Worm (Caenorhabditis elegans): Measurements from ENCODE around the gene ubc-23.

Gene ubc-23

DNA sequence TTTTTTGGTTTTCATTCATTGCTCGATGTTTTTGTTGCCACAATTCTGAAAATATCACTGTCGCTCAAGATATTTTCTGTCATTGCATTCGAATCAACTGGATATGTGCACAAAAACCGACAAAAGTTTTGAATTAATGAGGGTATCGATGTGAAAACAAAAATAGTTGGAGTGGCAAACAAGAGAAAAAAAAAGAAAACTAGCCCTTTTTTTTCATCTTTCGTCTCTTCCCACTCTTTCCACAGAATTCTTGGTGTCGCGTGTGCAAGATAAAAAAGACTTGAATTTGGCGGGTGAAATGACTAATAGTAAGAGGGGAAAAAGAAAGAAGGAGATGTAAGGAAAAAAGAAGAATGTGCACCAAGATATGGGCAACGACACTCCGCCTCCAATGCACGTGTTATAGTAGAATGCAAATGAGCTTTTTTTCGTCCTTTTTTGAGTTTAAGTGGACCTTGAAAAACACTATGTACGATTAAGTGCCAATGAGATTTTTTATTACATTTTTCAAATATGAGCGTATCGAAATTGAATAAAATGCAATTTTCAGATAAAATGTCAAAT lies 25.1 kb downstream of the ubc-23 start, which contains the start of the genes ubc-22 and ubc-21:
Gene ubc-22, minus strand, starts transcription at position 51 of the 564 bp plus-strand sequence.
Gene ubc-21, plus strand, starts transcription at position 514 of the 564 bp plus-strand sequence.
- TF ChIP-seq W03F9.2 (tag; optimal IDR thresholded peaks at IDR 0.05) (no peak), dao-5 (tag; optimal IDR thresholded peaks at IDR 0.05) (no peak), him-1 (tag; optimal IDR thresholded peaks at IDR 0.05) (no peak)

- TF ChIP-seq dao-5 (tag; optimal IDR thresholded peaks at IDR 0.05), result no peak
- TF ChIP-seq W03F9.2 (tag; optimal IDR thresholded peaks at IDR 0.05), result no peak
- no peak for TF ChIP-seq him-1 (tag; optimal IDR thresholded peaks at IDR 0.05)
These were observed 30.7 kb downstream of the ubc-23 start, which contains the start of gene C06E2.1 for ce11 chrX:8874748-8875147. C06E2.1 (minus strand) TSS chrX:8874848.

DNA sequence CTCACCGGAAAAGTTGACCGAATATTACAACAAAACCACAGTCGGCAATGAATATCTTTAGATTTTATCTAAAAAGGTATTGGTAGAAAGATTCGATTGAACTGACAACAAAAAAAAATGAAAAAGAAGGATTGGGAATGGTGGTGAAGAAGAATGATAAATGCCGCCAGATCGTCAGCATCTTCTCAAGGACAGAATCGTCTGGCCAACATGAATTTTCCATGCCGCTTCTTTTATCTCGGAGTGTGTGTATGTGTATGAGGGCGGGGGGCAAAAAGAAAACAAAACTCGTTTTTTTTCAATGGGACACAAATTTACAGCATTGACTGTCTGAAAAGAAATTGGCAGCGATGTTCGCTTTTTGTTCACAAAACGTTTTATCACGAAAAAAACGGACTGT lies 31.8 kb downstream of the ubc-23 start:
- TF ChIP-seq W03F9.2 (tag; optimal IDR thresholded peaks at IDR 0.05) (no peak), dao-5 (tag; optimal IDR thresholded peaks at IDR 0.05) (no peak), him-1 (tag; optimal IDR thresholded peaks at IDR 0.05) (no peak)

- TF ChIP-seq W03F9.2 (tag; optimal IDR thresholded peaks at IDR 0.05) (no peak), dao-5 (tag; optimal IDR thresholded peaks at IDR 0.05) (no peak), him-1 (tag; optimal IDR thresholded peaks at IDR 0.05) (no peak)
These were observed 33.1 kb downstream of the ubc-23 start for ce11 chrX:8877162-8877561.

- no peak for TF ChIP-seq him-1 (tag; optimal IDR thresholded peaks at IDR 0.05)
These were observed 34.6 kb downstream of the ubc-23 start for ce11 chrX:8878709-8879108.

DNA sequence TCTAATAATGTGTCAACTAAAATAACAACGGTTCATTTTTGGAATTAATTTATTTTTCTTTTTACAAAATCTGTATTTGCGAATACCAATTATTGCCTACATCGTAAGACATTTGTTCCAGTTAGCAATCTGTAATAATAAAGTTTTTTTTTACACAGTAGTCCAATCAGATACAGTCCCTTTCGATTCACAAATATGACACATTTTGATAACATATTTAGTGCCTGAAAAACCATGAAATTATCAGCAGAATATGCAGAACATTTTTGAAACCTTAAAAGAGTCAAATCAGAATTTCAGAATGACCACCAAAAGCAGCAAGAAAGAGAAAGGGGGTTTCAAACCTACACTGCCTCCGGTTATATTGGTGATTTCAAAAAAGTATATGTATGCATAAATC lies 35.3 kb downstream of the ubc-23 start, which contains the start of gene C06E2.2:
Gene C06E2.2, plus strand, starts transcription at position 301 of the 400 bp plus-strand sequence.
- TF ChIP-seq him-1 (tag; optimal IDR thresholded peaks at IDR 0.05) (no peak), dao-5 (tag; optimal IDR thresholded peaks at IDR 0.05) (no peak), W03F9.2 (tag; optimal IDR thresholded peaks at IDR 0.05) (no peak)

DNA sequence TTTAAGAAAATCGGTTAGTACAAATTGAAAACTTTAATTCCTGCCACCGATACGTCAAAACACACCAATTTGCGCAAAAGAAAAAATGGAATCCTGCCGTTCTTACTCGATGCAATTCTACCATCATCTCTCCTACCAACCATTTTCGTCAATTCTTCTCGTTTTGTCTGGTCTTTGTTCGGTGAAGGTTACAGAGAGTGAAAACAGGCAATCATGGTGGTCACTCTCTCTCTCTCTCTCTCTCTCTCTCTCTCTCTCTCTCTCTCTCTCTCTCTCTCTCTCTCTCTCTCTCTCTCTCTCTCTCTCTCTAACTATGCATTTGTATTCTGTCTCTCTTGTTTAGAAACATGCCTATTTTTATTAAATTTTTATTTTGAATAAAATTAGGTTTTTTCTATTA lies 38.1 kb downstream of the ubc-23 start:
- no peak for TF ChIP-seq him-1 (tag; optimal IDR thresholded peaks at IDR 0.05)
- TF ChIP-seq W03F9.2 (tag; optimal IDR thresholded peaks at IDR 0.05), result no peak
- TF ChIP-seq dao-5 (tag; optimal IDR thresholded peaks at IDR 0.05), result no peak

- TF ChIP-seq him-1 (tag; optimal IDR thresholded peaks at IDR 0.05) (no peak), dao-5 (tag; optimal IDR thresholded peaks at IDR 0.05) (no peak), W03F9.2 (tag; optimal IDR thresholded peaks at IDR 0.05) (no peak)
These were observed 44.7 kb downstream of the ubc-23 start for ce11 chrX:8888835-8889234.

DNA sequence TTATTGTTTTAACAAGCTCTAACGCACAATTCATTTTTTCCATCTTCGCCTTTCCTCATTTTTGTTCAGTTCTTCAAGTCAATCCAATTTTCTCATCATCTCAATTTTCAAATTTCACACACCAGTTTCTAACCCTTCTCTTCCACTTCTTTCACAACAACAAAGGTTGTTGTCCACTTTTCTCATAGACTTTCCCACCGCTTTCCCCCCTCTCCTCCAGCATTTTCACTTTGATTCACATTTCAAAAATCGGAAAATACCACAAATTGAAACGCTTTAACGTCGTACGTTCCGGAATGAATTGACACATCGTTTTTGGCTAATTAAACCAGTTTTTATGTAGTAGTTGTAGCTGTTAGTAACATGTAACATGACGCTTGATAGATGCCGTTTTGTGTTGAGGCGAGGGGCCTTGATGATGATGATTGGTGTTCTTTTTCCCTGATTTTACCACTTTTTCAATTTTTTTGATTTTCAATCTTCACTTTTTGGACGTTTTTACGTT lies 46.2 kb downstream of the ubc-23 start:
- TF ChIP-seq him-1 (tag; optimal IDR thresholded peaks at IDR 0.05) (no peak), W03F9.2 (tag; optimal IDR thresholded peaks at IDR 0.05) (no peak), dao-5 (tag; optimal IDR thresholded peaks at IDR 0.05) (no peak)

DNA sequence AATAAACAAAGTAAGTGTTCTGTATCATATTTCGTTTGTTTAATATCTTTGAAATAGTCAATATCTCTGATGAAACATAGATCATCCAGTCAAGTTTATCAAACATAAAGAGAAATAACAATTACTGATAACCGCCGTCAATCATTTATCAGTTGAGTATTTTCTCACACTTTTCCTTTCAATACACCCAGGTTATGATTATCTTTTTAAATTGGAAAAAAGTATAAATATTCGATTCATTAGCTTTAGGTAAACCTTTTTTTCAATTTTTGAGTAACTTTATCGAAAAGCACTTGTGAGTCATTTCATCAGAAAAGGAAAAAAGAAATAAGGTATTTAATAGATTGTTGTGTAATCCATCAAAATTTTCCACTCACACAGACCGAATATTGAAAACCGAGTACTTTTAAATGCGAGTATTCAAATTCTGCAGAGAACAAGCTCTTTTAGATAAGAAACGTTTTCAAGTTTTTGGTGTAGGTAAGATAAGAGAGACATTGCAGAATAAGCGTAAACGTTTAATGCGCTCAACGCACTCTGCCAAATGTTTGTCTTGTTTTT lies 47.4 kb downstream of the ubc-23 start:
- TF ChIP-seq him-1 (tag; optimal IDR thresholded peaks at IDR 0.05) (no peak), W03F9.2 (tag; optimal IDR thresholded peaks at IDR 0.05) (no peak), dao-5 (tag; optimal IDR thresholded peaks at IDR 0.05) (no peak)

DNA sequence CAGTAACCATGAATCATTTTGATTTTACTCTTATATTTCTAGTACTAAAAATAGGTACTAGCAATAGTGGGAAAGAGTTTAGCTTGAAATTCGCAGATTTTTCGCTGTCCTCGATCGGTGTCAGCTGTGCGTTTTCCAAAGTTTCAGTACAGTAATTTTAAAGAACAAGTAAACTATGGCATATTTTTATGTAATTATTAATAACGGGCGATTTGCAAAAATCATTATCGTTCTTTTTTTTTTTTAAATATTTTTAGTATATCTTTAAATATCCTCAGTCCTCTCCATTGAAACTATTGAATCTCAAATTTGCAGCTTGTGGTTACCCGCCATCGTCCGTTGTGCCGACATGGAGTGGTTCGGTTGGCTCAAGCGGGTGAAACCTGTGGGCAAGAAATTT lies 48.7 kb downstream of the ubc-23 start, which contains the start of gene C13E3.1:
Gene C13E3.1, plus strand, starts transcription at position 301 of the 400 bp plus-strand sequence.
- TF ChIP-seq W03F9.2 (tag; optimal IDR thresholded peaks at IDR 0.05) (no peak), him-1 (tag; optimal IDR thresholded peaks at IDR 0.05) (no peak), dao-5 (tag; optimal IDR thresholded peaks at IDR 0.05) (no peak)
